Fruit fly (Drosophila melanogaster) whole organism, embryonic: ENCODE measurements around the gene CG43221.
A peak's percentile ranks its signal among the peaks of the same experiment; 100 is the strongest.

Experiments used
- Aef1 ChIP-seq: fragments of 200-800 bp; sonication (Bioruptor generic); IDR thresholded peaks from 3 replicates; pipeline ENCODE4 v1.3.6; 2022; ENCODE audit warnings: missing biosample characterization, missing genetic modification characterization
- CG10274 ChIP-seq: fragments of 200-800 bp; sonication (Bioruptor generic); optimal IDR thresholded peaks from 3 replicates; lab custom pipeline; 2017; ENCODE audit warnings: missing biosample characterization, mild to moderate bottlenecking, missing genetic modification characterization
- CG10431 ChIP-seq: fragments of 200-800 bp; sonication (Bioruptor generic); optimal IDR thresholded peaks from 3 replicates; lab custom pipeline; 2018; ENCODE audit warnings: missing biosample characterization, mild to moderate bottlenecking, missing genetic modification characterization
- CG10979 ChIP-seq: fragments of 200-800 bp; sonication (Bioruptor generic); optimal IDR thresholded peaks from 2 replicates; lab custom pipeline; 2018; ENCODE audit warnings: missing biosample characterization, mild to moderate bottlenecking, missing genetic modification characterization, moderate library complexity
- CG11723 ChIP-seq: fragments of 200-800 bp; sonication (Bioruptor generic); optimal IDR thresholded peaks from 2 replicates; lab custom pipeline; 2017; ENCODE audit warnings: missing biosample characterization, mild to moderate bottlenecking, missing genetic modification characterization
- CG12236 ChIP-seq: fragments of 200-800 bp; sonication (Bioruptor generic); optimal IDR thresholded peaks from 2 replicates; lab custom pipeline; 2016; ENCODE audit warnings: missing biosample characterization, missing genetic modification characterization
- CG1233 ChIP-seq: fragments of 200-800 bp; sonication (Bioruptor generic); optimal IDR thresholded peaks from 4 replicates; lab custom pipeline; 2018; ENCODE audit warnings: missing biosample characterization, mild to moderate bottlenecking, missing genetic modification characterization
- CG13123 ChIP-seq: fragments of 200-800 bp; sonication (Bioruptor generic); optimal IDR thresholded peaks from 2 replicates; lab custom pipeline; 2016; ENCODE audit warnings: missing biosample characterization, missing genetic modification characterization
- CG14050 ChIP-seq: fragments of 200-800 bp; sonication (Bioruptor generic); IDR thresholded peaks from 3 replicates; pipeline ENCODE4 v1.3.6; 2022; ENCODE audit warnings: missing biosample characterization, missing genetic modification characterization
- CG1832 ChIP-seq: fragments of 200-800 bp; sonication (Bioruptor generic); optimal IDR thresholded peaks from 2 replicates; lab custom pipeline; 2017; ENCODE audit warnings: missing biosample characterization, mild to moderate bottlenecking, missing genetic modification characterization, inconsistent platforms
- CG2116 ChIP-seq: fragments of 200-800 bp; sonication (Bioruptor generic); optimal IDR thresholded peaks from 3 replicates; lab custom pipeline; 2018; ENCODE audit warnings: missing biosample characterization, mild to moderate bottlenecking, missing genetic modification characterization
- CG2875 ChIP-seq: fragments of 200-800 bp; sonication (Bioruptor generic); optimal IDR thresholded peaks from 2 replicates; lab custom pipeline; 2017; ENCODE audit warnings: missing biosample characterization, mild to moderate bottlenecking, missing genetic modification characterization, missing genetic modification reagents
- CG32532 ChIP-seq: fragments of 200-800 bp; sonication (Bioruptor generic); IDR thresholded peaks from 2 replicates; pipeline ENCODE4 v1.3.6; 2022; ENCODE audit warnings: missing biosample characterization, missing genetic modification characterization
- CG32772 ChIP-seq: fragments of 200-800 bp; sonication (Bioruptor generic); IDR thresholded peaks from 2 replicates; pipeline ENCODE4 v1.3.6; 2022; ENCODE audit warnings: missing biosample characterization, missing genetic modification characterization
- CG33557 ChIP-seq: fragments of 200-800 bp; sonication (Bioruptor generic); optimal IDR thresholded peaks from 2 replicates; lab custom pipeline; 2019; ENCODE audit warnings: missing biosample characterization, mild to moderate bottlenecking, missing genetic modification characterization, moderate library complexity
- CG34224 ChIP-seq: fragments of 200-800 bp; sonication (Bioruptor generic); IDR thresholded peaks from 3 replicates; pipeline ENCODE4 v1.3.6; 2022; ENCODE audit warnings: missing biosample characterization, missing genetic modification characterization; ENCODE audit not compliant: partially characterized antibody
- CG3838 ChIP-seq: fragments of 200-800 bp; sonication (Bioruptor generic); optimal IDR thresholded peaks from 3 replicates; lab custom pipeline; 2016; ENCODE audit warnings: missing biosample characterization, missing genetic modification characterization
- CG4707 ChIP-seq: fragments of 200-800 bp; sonication (Bioruptor generic); optimal IDR thresholded peaks from 2 replicates; lab custom pipeline; 2018; ENCODE audit warnings: missing biosample characterization, mild to moderate bottlenecking, missing genetic modification characterization, moderate library complexity
- CG6654 ChIP-seq: fragments of 200-800 bp; sonication (Bioruptor generic); optimal IDR thresholded peaks from 2 replicates; lab custom pipeline; 2017; ENCODE audit warnings: missing biosample characterization, mild to moderate bottlenecking, missing genetic modification characterization
- CG7839 ChIP-seq: fragments of 200-800 bp; sonication (Bioruptor generic); optimal IDR thresholded peaks from 3 replicates; lab custom pipeline; 2018; ENCODE audit warnings: missing biosample characterization, mild to moderate bottlenecking, missing genetic modification characterization, moderate library complexity
- CG9817 ChIP-seq: fragments of 200-800 bp; sonication (Bioruptor generic); optimal IDR thresholded peaks from 2 replicates; lab custom pipeline; 2018; ENCODE audit warnings: missing biosample characterization, mild to moderate bottlenecking, missing genetic modification characterization, moderate library complexity
- Camta ChIP-seq: fragments of 200-800 bp; sonication (Bioruptor generic); optimal IDR thresholded peaks from 2 replicates; lab custom pipeline; 2016; ENCODE audit warnings: missing biosample characterization, missing genetic modification characterization
- D19A ChIP-seq: fragments of 200-800 bp; optimal IDR thresholded peaks from 3 replicates; lab custom pipeline; 2019; ENCODE audit warnings: missing biosample characterization, mild to moderate bottlenecking, missing genetic modification characterization, moderate library complexity
- Dip2 ChIP-seq: fragments of 200-800 bp; sonication (Bioruptor generic); IDR thresholded peaks from 2 replicates; pipeline ENCODE4 v1.3.6; 2022; ENCODE audit warnings: missing biosample characterization, missing genetic modification characterization
- Dip3 ChIP-seq: fragments of 200-800 bp; sonication (Bioruptor generic); optimal IDR thresholded peaks from 3 replicates; lab custom pipeline; 2016; ENCODE audit warnings: missing biosample characterization, missing genetic modification characterization
- Doc3 ChIP-seq: fragments of 200-800 bp; sonication (Bioruptor generic); IDR thresholded peaks from 3 replicates; pipeline ENCODE4 v1.3.6; 2022; ENCODE audit warnings: missing biosample characterization, missing genetic modification characterization; ENCODE audit not compliant: partially characterized antibody
- HmgD ChIP-seq: fragments of 200-800 bp; sonication (Bioruptor generic); optimal IDR thresholded peaks from 3 replicates; lab custom pipeline; 2016; ENCODE audit warnings: missing biosample characterization, missing genetic modification characterization
- Hmx ChIP-seq: fragments of 200-800 bp; sonication (Bioruptor generic); optimal IDR thresholded peaks from 2 replicates; lab custom pipeline; 2016; ENCODE audit warnings: missing biosample characterization, missing genetic modification characterization
- Nf-YC ChIP-seq: fragments of 200-800 bp; optimal IDR thresholded peaks from 3 replicates; lab custom pipeline; 2019; ENCODE audit warnings: missing biosample characterization, mild to moderate bottlenecking, missing genetic modification characterization, moderate library complexity
- Ptx1 ChIP-seq: fragments of 200-800 bp; sonication (Bioruptor generic); IDR thresholded peaks from 2 replicates; pipeline ENCODE4 v1.3.6; 2022; ENCODE audit warnings: missing biosample characterization, missing genetic modification characterization
- Rx ChIP-seq: fragments of 200-800 bp; sonication (Bioruptor generic); IDR thresholded peaks from 2 replicates; pipeline ENCODE4 v1.3.6; 2022; ENCODE audit warnings: missing biosample characterization, missing genetic modification characterization
- Sin3A ChIP-seq: fragments of >200 bp; optimal IDR thresholded peaks from 2 replicates; lab custom pipeline; 2018
- Spps ChIP-seq: fragments of 200-800 bp; sonication (Bioruptor generic); optimal IDR thresholded peaks from 2 replicates; lab custom pipeline; 2018; ENCODE audit warnings: missing biosample characterization, mild to moderate bottlenecking, missing genetic modification characterization
- abd-A ChIP-seq: fragments of 200-800 bp; sonication (Bioruptor generic); optimal IDR thresholded peaks from 3 replicates; lab custom pipeline; 2019; ENCODE audit warnings: missing biosample characterization, mild to moderate bottlenecking, missing genetic modification characterization, moderate library complexity
- ase ChIP-seq: fragments of 200-800 bp; sonication (Bioruptor generic); IDR thresholded peaks from 3 replicates; pipeline ENCODE4 v1.3.6; 2022; ENCODE audit warnings: missing biosample characterization, missing genetic modification characterization
- btn ChIP-seq: fragments of 200-800 bp; sonication (Bioruptor generic); optimal IDR thresholded peaks from 2 replicates; lab custom pipeline; 2016; ENCODE audit warnings: missing biosample characterization, missing genetic modification characterization
- caup ChIP-seq: fragments of 200-800 bp; sonication (Bioruptor generic); optimal IDR thresholded peaks from 3 replicates; lab custom pipeline; 2017; ENCODE audit warnings: missing biosample characterization, mild to moderate bottlenecking, missing genetic modification characterization, moderate library complexity; ENCODE audit not compliant: severe bottlenecking
- corto ChIP-seq: fragments of 200-800 bp; sonication (Bioruptor generic); optimal IDR thresholded peaks from 2 replicates; lab custom pipeline; 2016; ENCODE audit warnings: missing biosample characterization, mild to moderate bottlenecking, missing genetic modification characterization, moderate library complexity
- eve ChIP-seq, 2 experiments: fragments of >200 bp; optimal IDR thresholded peaks; 2 replicates each; lab custom pipeline; 2017; ENCODE audit warnings: missing biosample characterization in 2 of 2, missing genetic modification characterization in 2 of 2
- gro ChIP-seq: fragments of 200-800 bp; sonication (Bioruptor generic); optimal IDR thresholded peaks from 2 replicates; lab custom pipeline; 2016; ENCODE audit warnings: missing biosample characterization, missing genetic modification characterization
- gsb-n ChIP-seq: fragments of 200-800 bp; sonication (Bioruptor generic); optimal IDR thresholded peaks from 3 replicates; lab custom pipeline; 2018; ENCODE audit warnings: missing biosample characterization, mild to moderate bottlenecking, missing genetic modification characterization
- hkb ChIP-seq, 2 experiments: fragments of 200-800 bp in 1 of 2; fragments of >200 bp in 1 of 2; sonication (Bioruptor generic) in 1 of 2; IDR thresholded peaks in 1 of 2; optimal IDR thresholded peaks in 1 of 2; 2 replicates each; pipeline versions ENCODE4 v1.3.6 to Lab custom; 2017 to 2022; ENCODE audit warnings: missing biosample characterization in 1 of 2, missing genetic modification characterization in 1 of 2
- lab ChIP-seq: fragments of 200-800 bp; sonication (Bioruptor generic); optimal IDR thresholded peaks from 3 replicates; lab custom pipeline; 2017; ENCODE audit warnings: missing biosample characterization, missing genetic modification characterization, mild to moderate bottlenecking, moderate library complexity, missing genetic modification reagents
- mirr ChIP-seq: fragments of 200-800 bp; sonication (Bioruptor generic); optimal IDR thresholded peaks from 3 replicates; lab custom pipeline; 2018; ENCODE audit warnings: missing biosample characterization, mild to moderate bottlenecking, missing genetic modification characterization
- p53 ChIP-seq: fragments of 200-800 bp; sonication (Bioruptor generic); optimal IDR thresholded peaks from 2 replicates; lab custom pipeline; 2016; ENCODE audit warnings: missing biosample characterization, missing genetic modification characterization
- pzg ChIP-seq: fragments of 200-800 bp; sonication (Bioruptor generic); optimal IDR thresholded peaks from 3 replicates; lab custom pipeline; 2018; ENCODE audit warnings: missing biosample characterization, mild to moderate bottlenecking, missing genetic modification characterization, moderate library complexity
- sens ChIP-seq: fragments of 200-800 bp; sonication (Bioruptor generic); peaks from one replicate; lab custom pipeline; 2016; ENCODE audit warnings: missing biosample characterization, missing genetic modification characterization
- sob ChIP-seq: fragments of 200-800 bp; sonication (Bioruptor generic); IDR thresholded peaks from 2 replicates; pipeline ENCODE4 v1.3.6; 2022; ENCODE audit warnings: missing biosample characterization, missing genetic modification characterization
- tx ChIP-seq: fragments of 200-800 bp; sonication (Bioruptor generic); optimal IDR thresholded peaks from 2 replicates; lab custom pipeline; 2016; ENCODE audit warnings: missing biosample characterization, missing genetic modification characterization

CG43221 gene

DNA sequence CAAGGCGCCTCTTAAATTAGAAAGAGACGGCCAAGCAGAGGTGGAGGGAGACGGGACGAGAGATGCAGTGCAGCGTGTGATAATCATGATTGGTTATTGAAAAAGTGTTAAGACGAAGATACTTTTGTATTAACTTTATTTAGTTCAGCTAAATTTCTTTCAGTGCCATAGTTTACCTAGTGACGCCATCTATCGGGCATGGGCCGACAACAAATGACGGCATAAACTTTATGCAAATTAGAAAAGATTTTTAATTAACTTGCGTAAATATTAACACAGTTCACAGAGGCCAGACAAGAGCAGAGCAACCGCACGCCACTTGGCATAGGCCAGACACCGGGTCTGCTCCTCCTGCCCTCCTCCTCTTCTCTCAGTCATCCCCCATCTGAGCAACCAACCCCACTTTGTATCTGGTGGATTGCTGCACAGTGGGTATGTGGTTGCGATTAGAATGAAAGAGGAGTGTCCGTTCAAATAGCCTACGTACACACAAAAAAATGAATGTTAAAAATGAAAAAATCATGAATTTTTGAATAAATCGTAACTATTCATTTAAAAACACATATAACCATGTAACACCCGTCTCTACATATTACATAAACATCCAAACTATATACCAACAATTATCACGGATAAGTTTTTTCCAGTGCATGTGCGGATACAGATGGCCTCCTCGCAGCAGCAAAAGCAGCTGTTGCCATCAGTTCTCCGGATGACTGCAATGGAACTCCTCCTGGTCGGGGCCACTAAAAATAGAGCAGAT is 19.5 kb upstream of the CG43221 start (continued):
- peak; percentile 77 for TF ChIP-seq abd-A (tag; lab: Kevin White, UChicago)
- peak; percentile 40 for TF ChIP-seq gro (GFP tag; lab: Kevin White, UChicago)
- TF ChIP-seq eve (GFP tag; optimal IDR thresholded peaks at IDR 0.05; lab: Kevin White, UChicago): peak in 1 of 2 experiments; percentile 93
- peak; percentile 87 for TF ChIP-seq CG7839 (tag; lab: Kevin White, UChicago)
- peak; percentile 77 for TF ChIP-seq CG32772 (GFP tag; lab: Robert Waterston, UW)
- peak; percentile 43 for TF ChIP-seq Dip3 (GFP tag; lab: Kevin White, UChicago)
- peak; percentile 61 for TF ChIP-seq CG6654 (GFP tag; lab: Kevin White, UChicago)
- no peak for TF ChIP-seq Nf-YC
- TF ChIP-seq caup (GFP tag; lab: Kevin White, UChicago): peak; percentile 85
- TF ChIP-seq CG1233 (GFP tag; lab: Kevin White, UChicago): peak; percentile 68
- peak; percentile 71 for TF ChIP-seq p53 (GFP tag; lab: Kevin White, UChicago)
- TF ChIP-seq CG2875 (GFP tag; lab: Kevin White, UChicago): peak; percentile 68
- peak; percentile 30 for TF ChIP-seq CG2116 (GFP tag; lab: Kevin White, UChicago)
- no peak for TF ChIP-seq CG1832 (GFP tag; lab: Kevin White, UChicago)
- TF ChIP-seq Aef1 (GFP tag; lab: Robert Waterston, UW): peak; percentile 70; the same call in 2 of the 3 replicates
- TF ChIP-seq lab: peak; percentile 87
- TF ChIP-seq gsb-n (tag; lab: Kevin White, UChicago): peak; percentile 86
- TF ChIP-seq ase (GFP tag; lab: Robert Waterston, UW): peak; percentile 60
- TF ChIP-seq Hmx (GFP tag; lab: Kevin White, UChicago): no peak
- peak; percentile 60 for TF ChIP-seq CG33557 (GFP tag; lab: Kevin White, UChicago)
- TF ChIP-seq corto (GFP tag; lab: Kevin White, UChicago): no peak
- TF ChIP-seq sens (GFP tag; lab: Kevin White, UChicago): peak; percentile 98
- peak; percentile 82 for TF ChIP-seq btn
- TF ChIP-seq sob (GFP tag; lab: Robert Waterston, UW): peak; percentile 81
- peak; percentile 75 for TF ChIP-seq CG12236 (GFP tag; lab: Kevin White, UChicago)
- peak; percentile 46 for TF ChIP-seq CG10431 (GFP tag; lab: Kevin White, UChicago)
- TF ChIP-seq HmgD (GFP tag; lab: Kevin White, UChicago): peak; percentile 50
- TF ChIP-seq Ptx1: peak; percentile 85
- TF ChIP-seq Spps (tag; lab: Kevin White, UChicago): peak; percentile 61
- TF ChIP-seq CG14050 (GFP tag; lab: Robert Waterston, UW): peak; percentile 73
- TF ChIP-seq mirr (GFP tag; lab: Kevin White, UChicago): no peak
- TF ChIP-seq Camta (GFP tag; lab: Kevin White, UChicago): peak; percentile 88
- TF ChIP-seq Rx (GFP tag; lab: Robert Waterston, UW): peak; percentile 69
- no peak for TF ChIP-seq Doc3 (GFP tag; lab: Robert Waterston, UW)
- peak; percentile 76 for TF ChIP-seq CG4707 (GFP tag; lab: Kevin White, UChicago)
- TF ChIP-seq CG3838: peak; percentile 40
- peak; percentile 78 for TF ChIP-seq tx (GFP tag; lab: Kevin White, UChicago)
- no peak for TF ChIP-seq CG34224 (GFP tag; lab: Robert Waterston, UW)
- peak; percentile 47 for TF ChIP-seq CG13123
- no peak for TF ChIP-seq Sin3A
- no peak for TF ChIP-seq Dip2 (GFP tag; lab: Robert Waterston, UW)
- peak; percentile 89 for TF ChIP-seq CG10979 (tag; lab: Kevin White, UChicago)
- TF ChIP-seq CG11723 (GFP tag; lab: Kevin White, UChicago): peak; percentile 32
- peak; percentile 70 for TF ChIP-seq CG9817 (tag; lab: Kevin White, UChicago)
- TF ChIP-seq D19A: peak; percentile 85
- no peak for TF ChIP-seq CG10274 (GFP tag; lab: Kevin White, UChicago)
- no peak for TF ChIP-seq hkb (optimal IDR thresholded peaks at IDR 0.05; lab: Kevin White, UChicago)
- TF ChIP-seq hkb (GFP tag; IDR thresholded peaks at IDR 0.05; lab: Robert Waterston, UW): peak; percentile 87
- TF ChIP-seq pzg (GFP tag; lab: Kevin White, UChicago): no peak
- TF ChIP-seq CG32532 (GFP tag; lab: Robert Waterston, UW): peak; percentile 72
